Worm (Caenorhabditis elegans) whole organism, L4 larva: ENCODE data around the gene F22B5.10.

Experiments used
- aha-1 ChIP-seq: fragments of 150-350 bp; peaks from one replicate; lab custom pipeline; 2014; ENCODE audit warnings: missing biosample characterization, missing genetic modification characterization
- ceh-82 ChIP-seq: sonication (generic microtip); optimal IDR thresholded peaks from 2 replicates; lab custom pipeline; 2017; ENCODE audit warnings: missing biosample characterization, missing genetic modification characterization
- ctbp-1 ChIP-seq: fragments of 200-800 bp; sonication (Bioruptor generic); IDR thresholded peaks from 2 replicates; pipeline ENCODE4 v1.3.6; 2022; ENCODE audit warnings: missing genetic modification reagents, missing genetic modification characterization, missing compliant biosample characterization
- dmd-9 ChIP-seq: fragments of 200-800 bp; sonication (Bioruptor generic); IDR thresholded peaks from 2 replicates; pipeline ENCODE4 v1.3.6; 2022; ENCODE audit warnings: missing genetic modification reagents, missing genetic modification characterization, missing compliant biosample characterization
- fos-1 ChIP-seq: fragments of 150-350 bp; optimal IDR thresholded peaks from 2 replicates; lab custom pipeline; 2014; ENCODE audit warnings: missing biosample characterization, missing genetic modification characterization
- lin-13 ChIP-seq: fragments of 150-350 bp; optimal IDR thresholded peaks from 2 replicates; lab custom pipeline; 2014; ENCODE audit warnings: missing biosample characterization, missing genetic modification reagents, missing genetic modification characterization
- lin-39 ChIP-seq: fragments of 150-350 bp; optimal IDR thresholded peaks from 2 replicates; lab custom pipeline; 2014; ENCODE audit warnings: missing biosample characterization, missing genetic modification reagents, missing genetic modification characterization
- nhr-6 ChIP-seq: fragments of 150-350 bp; optimal IDR thresholded peaks from 2 replicates; lab custom pipeline; 2014; ENCODE audit warnings: missing biosample characterization, missing genetic modification characterization
- pqm-1 ChIP-seq: sonication (generic microtip); optimal IDR thresholded peaks from 2 replicates; lab custom pipeline; 2017; ENCODE audit warnings: missing biosample characterization, missing genetic modification characterization
- set-16 ChIP-seq: fragments of 200-800 bp; sonication (Bioruptor generic); IDR thresholded peaks from 2 replicates; pipeline ENCODE4 v1.3.6; 2022; ENCODE audit warnings: missing genetic modification reagents, missing genetic modification characterization, missing compliant biosample characterization
- unc-130 ChIP-seq: sonication (generic microtip); optimal IDR thresholded peaks from 2 replicates; lab custom pipeline; 2016; ENCODE audit warnings: missing genetic modification reagents, missing genetic modification characterization, missing compliant biosample characterization
- ztf-11 ChIP-seq: fragments of 150-350 bp; optimal IDR thresholded peaks from 2 replicates; lab custom pipeline; 2014; ENCODE audit warnings: missing biosample characterization, missing genetic modification characterization

- no peak for TF ChIP-seq pqm-1 (tag; lab: Kevin White, UChicago)
- peak; percentile 5 for TF ChIP-seq aha-1 (tag; lab: Kevin White, UChicago)
- no peak for TF ChIP-seq dmd-9 (GFP tag; lab: Robert Waterston, UW)
- TF ChIP-seq nhr-6 (tag; lab: Kevin White, UChicago), result no peak
- no peak for TF ChIP-seq lin-39
- TF ChIP-seq ztf-11, result no peak
- TF ChIP-seq lin-13 (GFP tag; lab: Kevin White, UChicago), result no peak
- no peak for TF ChIP-seq ceh-82 (tag; lab: Kevin White, UChicago)
- no peak for TF ChIP-seq set-16 (GFP tag; lab: Robert Waterston, UW)
- no peak for TF ChIP-seq fos-1 (tag; lab: Kevin White, UChicago)
- TF ChIP-seq ctbp-1 (GFP tag; lab: Robert Waterston, UW), result no peak
- no peak for TF ChIP-seq unc-130 (GFP tag; lab: Kevin White, UChicago)
Measured at ce11 chrII:8440792-8441191, 26.2 kb upstream of the F22B5.10 start.
